Fruit fly (Drosophila melanogaster): ENCODE results near the gene CG32795.

The CG32795 gene

dm6 chrX:2757400-2757799 is 33.0 kb downstream of the CG32795 start (continued):
- TF ChIP-seq Sox100B (GFP tag; optimal IDR thresholded peaks at IDR 0.05) (peak; percentile 1), CG9876 (GFP tag; optimal IDR thresholded peaks at IDR 0.05) (no peak), usp (GFP tag; optimal IDR thresholded peaks at IDR 0.05) (no peak), CG17328 (GFP tag; IDR thresholded peaks at IDR 0.05) (peak; percentile 22; the same call in 1 of the 2 replicates), CG31365 (tag; optimal IDR thresholded peaks at IDR 0.05) (no peak), kni (GFP tag; optimal IDR thresholded peaks at IDR 0.05) (no peak), dm (GFP tag; optimal IDR thresholded peaks at IDR 0.05) (no peak), CG10543 (GFP tag; optimal IDR thresholded peaks at IDR 0.05) (no peak), CG31441 (GFP tag; IDR thresholded peaks at IDR 0.05) (0 out of 2 replicates have a peak, but pooled peaks have one; percentile 29), Camta (GFP tag; optimal IDR thresholded peaks at IDR 0.05) (no peak), CG4730 (GFP tag; IDR thresholded peaks at IDR 0.05) (no peak), Lhr (GFP tag; optimal IDR thresholded peaks at IDR 0.05) (no peak), Side (GFP tag; optimal IDR thresholded peaks at IDR 0.05) (no peak), Jarid2 (GFP tag; optimal IDR thresholded peaks at IDR 0.05) (no peak), CoRest (tag; optimal IDR thresholded peaks at IDR 0.05) (no peak), Chrac-16 (GFP tag; optimal IDR thresholded peaks at IDR 0.05) (no peak), bowl (GFP tag; IDR thresholded peaks at IDR 0.05) (no peak), sc (optimal IDR thresholded peaks at IDR 0.05) (no peak), sc (GFP tag; optimal IDR thresholded peaks at IDR 0.05) (no peak), danr (GFP tag; IDR thresholded peaks at IDR 0.05) (no peak), ATbp (GFP tag; optimal IDR thresholded peaks at IDR 0.05) (peak; percentile 8), Nf-YB (GFP tag; optimal IDR thresholded peaks at IDR 0.05) (no peak), ab (GFP tag; optimal IDR thresholded peaks at IDR 0.05) (no peak), emc (GFP tag; optimal IDR thresholded peaks at IDR 0.05) (no peak), br (optimal IDR thresholded peaks at IDR 0.05) (no peak), nerfin-2 (GFP tag; IDR thresholded peaks at IDR 0.05; ENCODE audit: partially characterized antibody) (no peak), bigmax (GFP tag; optimal IDR thresholded peaks at IDR 0.05) (no peak), mld (GFP tag; IDR thresholded peaks at IDR 0.05; ENCODE audit: partially characterized antibody) (no peak), CG13123 (GFP tag; optimal IDR thresholded peaks at IDR 0.05) (no peak), CG11247 (GFP tag; IDR thresholded peaks at IDR 0.05) (no peak), CG6813 (GFP tag; optimal IDR thresholded peaks at IDR 0.05) (no peak), CG6272 (GFP tag; IDR thresholded peaks at IDR 0.05) (no peak), CG5953 (GFP tag; IDR thresholded peaks at IDR 0.05) (no peak), rib (GFP tag; IDR thresholded peaks at IDR 0.05) (no peak), Ssrp (tag; optimal IDR thresholded peaks at IDR 0.05) (peak; percentile 6), CG12769 (tag; optimal IDR thresholded peaks at IDR 0.05) (peak; percentile 39), zen (tag; optimal IDR thresholded peaks at IDR 0.05) (no peak), CG5180 (GFP tag; optimal IDR thresholded peaks at IDR 0.05) (no peak), grau (tag; optimal IDR thresholded peaks at IDR 0.05) (peak; percentile 17), nmo (GFP tag; optimal IDR thresholded peaks at IDR 0.05) (peak; percentile 25), HmgZ (tag; optimal IDR thresholded peaks at IDR 0.05) (no peak), jing (GFP tag; optimal IDR thresholded peaks at IDR 0.05) (no peak), CG15479 (GFP tag; optimal IDR thresholded peaks at IDR 0.05) (no peak), Dp (GFP tag; optimal IDR thresholded peaks at IDR 0.05) (no peak), fru (optimal IDR thresholded peaks at IDR 0.05) (no peak), slp2 (GFP tag; optimal IDR thresholded peaks at IDR 0.05) (no peak), CG7556 (GFP tag; optimal IDR thresholded peaks at IDR 0.05) (no peak), tna (GFP tag; IDR thresholded peaks at IDR 0.05; ENCODE audit: partially characterized antibody) (no peak), CG12744 (GFP tag; optimal IDR thresholded peaks at IDR 0.05) (no peak), H2.0 (GFP tag; IDR thresholded peaks at IDR 0.05) (no peak), Ptx1 (GFP tag; IDR thresholded peaks at IDR 0.05) (peak; percentile 58), sna (GFP tag; IDR thresholded peaks at IDR 0.05; ENCODE audit: partially characterized antibody) (no peak)

Data from whole organism, embryonic.